Fruit fly (Drosophila melanogaster): ENCODE data around the gene AdamTS-A.

- TF ChIP-seq N (GFP tag; optimal IDR thresholded peaks at IDR 0.05), result no peak
- TF ChIP-seq usp (GFP tag; optimal IDR thresholded peaks at IDR 0.05), result no peak
- TF ChIP-seq dl (GFP tag; optimal IDR thresholded peaks at IDR 0.05; ENCODE audit: insufficient read depth in 1 of 2, partially characterized antibody in 2 of 2), result no peak
- TF ChIP-seq psq (GFP tag; optimal IDR thresholded peaks at IDR 0.05), result no peak
- no peak for TF ChIP-seq CrebA (GFP tag; optimal IDR thresholded peaks at IDR 0.05; ENCODE audit: borderline replicate concordance)
- no peak for TF ChIP-seq Abd-B (GFP tag; optimal IDR thresholded peaks at IDR 0.05)
- TF ChIP-seq Jra (GFP tag; optimal IDR thresholded peaks at IDR 0.05), result no peak
- TF ChIP-seq GATAd (GFP tag; optimal IDR thresholded peaks at IDR 0.05), result no peak
- no peak for TF ChIP-seq h (GFP tag; optimal IDR thresholded peaks at IDR 0.05)
- TF ChIP-seq sv (GFP tag; optimal IDR thresholded peaks at IDR 0.05), result no peak
- no peak for TF ChIP-seq CG32264 (GFP tag; optimal IDR thresholded peaks at IDR 0.05)
Measured at dm6 chr3R:15447791-15448190, 28.2 kb downstream of the AdamTS-A start.
